Worm (Caenorhabditis elegans) whole organism, L2 larva: Measurements from ENCODE around the gene F09E5.3.

ENCODE experiments used
- F13H6.1 ChIP-seq: sonication (generic microtip); optimal IDR thresholded peaks from 2 replicates; lab custom pipeline; 2016; ENCODE audit warnings: missing genetic modification characterization, missing compliant biosample characterization
- R02D3.7 ChIP-seq: fragments of 150-350 bp; optimal IDR thresholded peaks from 2 replicates; lab custom pipeline; 2014; ENCODE audit warnings: missing biosample characterization, missing genetic modification characterization
- Y55F3AM.14 ChIP-seq: fragments of 200-800 bp; sonication (Bioruptor generic); optimal IDR thresholded peaks from 2 replicates; lab custom pipeline; 2018; ENCODE audit warnings: mild to moderate bottlenecking, missing genetic modification characterization, missing compliant biosample characterization
- ZK546.5 ChIP-seq: sonication (generic microtip); optimal IDR thresholded peaks from 2 replicates; lab custom pipeline; 2017; ENCODE audit warnings: missing biosample characterization, missing genetic modification characterization
- alr-1 ChIP-seq: fragments of 150-350 bp; optimal IDR thresholded peaks from 2 replicates; lab custom pipeline; 2014; ENCODE audit warnings: missing biosample characterization, missing genetic modification characterization
- aly-2 ChIP-seq: fragments of 150-350 bp; optimal IDR thresholded peaks from 2 replicates; lab custom pipeline; 2014; ENCODE audit warnings: missing biosample characterization, missing genetic modification characterization
- ama-1 ChIP-seq: fragments of 150-350 bp; optimal IDR thresholded peaks from 2 replicates; lab custom pipeline; 2018; ENCODE audit warnings: inconsistent platforms
- ceh-16 ChIP-seq: fragments of 150-350 bp; optimal IDR thresholded peaks from 2 replicates; lab custom pipeline; 2014; ENCODE audit warnings: missing biosample characterization, missing genetic modification characterization
- ceh-82 ChIP-seq: fragments of 150-350 bp; optimal IDR thresholded peaks from 2 replicates; lab custom pipeline; 2014; ENCODE audit warnings: missing biosample characterization, missing genetic modification characterization
- crh-2 ChIP-seq: sonication (generic microtip); optimal IDR thresholded peaks from 2 replicates; lab custom pipeline; 2017; ENCODE audit warnings: missing biosample characterization, missing genetic modification characterization
- dmd-4 ChIP-seq: sonication (generic microtip); optimal IDR thresholded peaks from 2 replicates; lab custom pipeline; 2017; ENCODE audit warnings: missing biosample characterization, missing genetic modification characterization
- egl-27 ChIP-seq: sonication (generic microtip); optimal IDR thresholded peaks from 3 replicates; lab custom pipeline; 2017; ENCODE audit warnings: missing biosample characterization, missing genetic modification reagents, missing genetic modification characterization
- elt-1 ChIP-seq: fragments of 150-350 bp; optimal IDR thresholded peaks from 2 replicates; lab custom pipeline; 2014; ENCODE audit warnings: missing biosample characterization, missing genetic modification characterization
- elt-3 ChIP-seq: sonication (generic microtip); optimal IDR thresholded peaks from 2 replicates; lab custom pipeline; 2017; ENCODE audit warnings: missing biosample characterization, missing genetic modification characterization
- fos-1 ChIP-seq: fragments of 150-350 bp; optimal IDR thresholded peaks from 2 replicates; lab custom pipeline; 2014; ENCODE audit warnings: missing biosample characterization, missing genetic modification characterization
- gmeb-1 ChIP-seq: fragments of 150-350 bp; optimal IDR thresholded peaks from 2 replicates; lab custom pipeline; 2014; ENCODE audit warnings: missing biosample characterization, missing genetic modification characterization
- lin-11 ChIP-seq: fragments of 150-350 bp; sonication (generic microtip); optimal IDR thresholded peaks from 2 replicates; lab custom pipeline; 2014; ENCODE audit warnings: missing biosample characterization, missing genetic modification characterization, inconsistent platforms, mixed read lengths
- lin-13 ChIP-seq: fragments of 150-350 bp; optimal IDR thresholded peaks from 2 replicates; lab custom pipeline; 2014; ENCODE audit warnings: missing biosample characterization, missing genetic modification reagents, missing genetic modification characterization
- lin-39 ChIP-seq: fragments of 150-350 bp; optimal IDR thresholded peaks from 2 replicates; lab custom pipeline; 2014; ENCODE audit warnings: missing biosample characterization, missing genetic modification reagents, missing genetic modification characterization
- lsy-2 ChIP-seq, 2 experiments: fragments of 150-350 bp in 1 of 2; sonication (generic microtip) in 1 of 2; optimal IDR thresholded peaks; 2 replicates each; lab custom pipeline; 2014 to 2017; ENCODE audit warnings: missing biosample characterization in 2 of 2, missing genetic modification characterization in 2 of 2
- mdl-1 ChIP-seq, 2 experiments: fragments of 150-350 bp in 1 of 2; sonication (generic microtip) in 1 of 2; optimal IDR thresholded peaks; 2 replicates each; lab custom pipeline; 2017; ENCODE audit warnings: missing biosample characterization in 2 of 2, missing genetic modification characterization in 2 of 2
- nhr-129 ChIP-seq: fragments of 150-350 bp; optimal IDR thresholded peaks from 2 replicates; lab custom pipeline; 2014; ENCODE audit warnings: missing biosample characterization, missing genetic modification characterization
- nhr-21 ChIP-seq: fragments of 150-350 bp; optimal IDR thresholded peaks from 2 replicates; lab custom pipeline; 2014; ENCODE audit warnings: missing biosample characterization, missing genetic modification characterization
- nhr-23 ChIP-seq: fragments of 150-350 bp; optimal IDR thresholded peaks from 2 replicates; lab custom pipeline; 2014; ENCODE audit warnings: missing biosample characterization, missing genetic modification reagents, missing genetic modification characterization
- nhr-25 ChIP-seq: fragments of 150-350 bp; sonication (generic microtip); optimal IDR thresholded peaks from 3 replicates; lab custom pipeline; 2014; ENCODE audit warnings: missing biosample characterization, missing genetic modification characterization
- nhr-6 ChIP-seq: fragments of 150-350 bp; optimal IDR thresholded peaks from 2 replicates; lab custom pipeline; 2014; ENCODE audit warnings: missing biosample characterization, missing genetic modification characterization
- skn-1 ChIP-seq: sonication (generic microtip); optimal IDR thresholded peaks from 2 replicates; lab custom pipeline; 2017; ENCODE audit warnings: missing biosample characterization, missing genetic modification characterization
- sma-3 ChIP-seq: sonication (generic microtip); optimal IDR thresholded peaks from 2 replicates; lab custom pipeline; 2016; ENCODE audit warnings: missing genetic modification reagents, missing genetic modification characterization, missing compliant biosample characterization
- sma-9 ChIP-seq, 2 experiments: fragments of 150-350 bp in 1 of 2; sonication (generic microtip) in 1 of 2; optimal IDR thresholded peaks; 2 replicates each; lab custom pipeline; 2014 to 2016; ENCODE audit warnings: missing genetic modification characterization in 2 of 2, mild to moderate bottlenecking in 1 of 2, missing biosample characterization in 1 of 2, missing compliant biosample characterization in 1 of 2, missing genetic modification reagents in 1 of 2, moderate library complexity in 1 of 2
- snpc-4 ChIP-seq: fragments of 150-350 bp; optimal IDR thresholded peaks from 2 replicates; lab custom pipeline; 2014; ENCODE audit warnings: missing biosample characterization, missing genetic modification characterization
- unc-39 ChIP-seq: fragments of 150-350 bp; optimal IDR thresholded peaks from 2 replicates; lab custom pipeline; 2014; ENCODE audit warnings: missing biosample characterization, missing genetic modification characterization
- unc-62 ChIP-seq: fragments of 150-350 bp; optimal IDR thresholded peaks from 2 replicates; lab custom pipeline; 2014; ENCODE audit warnings: missing biosample characterization, missing genetic modification reagents, missing genetic modification characterization
- ztf-1 ChIP-seq: fragments of 200-800 bp; sonication (Bioruptor generic); conservative IDR thresholded peaks from 2 replicates; pipeline ENCODE4 v1.3.6; 2022; ENCODE audit warnings: missing genetic modification characterization, missing compliant biosample characterization
- ztf-11 ChIP-seq: sonication (generic microtip); optimal IDR thresholded peaks from 2 replicates; lab custom pipeline; 2017; ENCODE audit warnings: missing biosample characterization, missing genetic modification characterization
- ztf-4 ChIP-seq: fragments of 150-350 bp; optimal IDR thresholded peaks from 2 replicates; lab custom pipeline; 2014; ENCODE audit warnings: missing biosample characterization, missing genetic modification characterization

The F09E5.3 gene

ce11 chrII:5330206-5330686 is 43.6 kb upstream of the F09E5.3 start (continued):
- TF ChIP-seq unc-39 (tag; lab: Kevin White, UChicago), result no peak
- TF ChIP-seq unc-62, result peak; percentile 85
- peak; percentile 67 for TF ChIP-seq gmeb-1 (tag; lab: Kevin White, UChicago)
- TF ChIP-seq nhr-6 (tag; lab: Kevin White, UChicago), result peak; percentile 94
- TF ChIP-seq nhr-21 (tag; lab: Kevin White, UChicago), result peak; percentile 92
- TF ChIP-seq nhr-25 (tag; lab: Kevin White, UChicago), result peak; percentile 93
- peak; percentile 79 for TF ChIP-seq ztf-4
- no peak for TF ChIP-seq lin-39 (tag; lab: Kevin White, UChicago)
- TF ChIP-seq alr-1 (tag; lab: Kevin White, UChicago), result no peak
- TF ChIP-seq ztf-11, result no peak
- peak; percentile 92 for TF ChIP-seq F13H6.1
- TF ChIP-seq elt-1 (tag; lab: Kevin White, UChicago), result peak; percentile 30
- no peak for TF ChIP-seq R02D3.7 (tag; lab: Kevin White, UChicago)
- no peak for TF ChIP-seq ztf-1 (GFP tag; lab: Robert Waterston, UW)
- peak; percentile 12 to 87 for TF ChIP-seq lsy-2 (tag; optimal IDR thresholded peaks at IDR 0.05; lab: Kevin White, UChicago)
- TF ChIP-seq skn-1 (tag; lab: Kevin White, UChicago), result no peak
- peak; percentile 89 for TF ChIP-seq egl-27 (tag; lab: Kevin White, UChicago)
- TF ChIP-seq elt-3 (tag; lab: Kevin White, UChicago), result no peak
- peak; percentile 34 for TF ChIP-seq ceh-16 (tag; lab: Kevin White, UChicago)
- TF ChIP-seq ceh-82 (tag; lab: Kevin White, UChicago), result no peak
- TF ChIP-seq mdl-1 (tag; optimal IDR thresholded peaks at IDR 0.05; lab: Kevin White, UChicago), result peak; percentile 64 to 71

ce11 chrII:5331677-5332303 is 42.0 kb upstream of the F09E5.3 start:
- no peak for TF ChIP-seq nhr-23 (tag; lab: Kevin White, UChicago)
- no peak for TF ChIP-seq ztf-11
- no peak for TF ChIP-seq Y55F3AM.14 (GFP tag; lab: Kevin White, UChicago)
- TF ChIP-seq fos-1, result peak; percentile 58
- peak; percentile 2 for TF ChIP-seq ama-1 (lab: Kevin White, UChicago)
- TF ChIP-seq nhr-129 (tag; lab: Kevin White, UChicago), result peak; percentile 11
- peak; percentile 43 for TF ChIP-seq F13H6.1
- peak; percentile 13 for TF ChIP-seq sma-9 (GFP tag; optimal IDR thresholded peaks at IDR 0.05; lab: Kevin White, UChicago)
- no peak for TF ChIP-seq sma-9 (tag; optimal IDR thresholded peaks at IDR 0.05; lab: Kevin White, UChicago)
- TF ChIP-seq mdl-1 (tag; optimal IDR thresholded peaks at IDR 0.05; lab: Kevin White, UChicago), result no peak
- TF ChIP-seq dmd-4 (tag; lab: Kevin White, UChicago), result no peak
- TF ChIP-seq ZK546.5, result no peak
- no peak for TF ChIP-seq elt-3 (tag; lab: Kevin White, UChicago)
- no peak for TF ChIP-seq snpc-4 (tag; lab: Kevin White, UChicago)
- TF ChIP-seq aly-2 (tag; lab: Kevin White, UChicago), result no peak
- no peak for TF ChIP-seq lin-13
- no peak for TF ChIP-seq lin-39 (tag; lab: Kevin White, UChicago)
- peak; percentile 5 for TF ChIP-seq sma-3 (GFP tag; lab: Kevin White, UChicago)
- TF ChIP-seq lin-11 (tag; lab: Kevin White, UChicago), result no peak
- TF ChIP-seq, all 48 proteins: peak for 6

ce11 chrII:5332345-5333124 is 41.3 kb upstream of the F09E5.3 start:
- TF ChIP-seq aly-2 (tag; lab: Kevin White, UChicago), result no peak
- no peak for TF ChIP-seq alr-1 (tag; lab: Kevin White, UChicago)
- peak; percentile 37 for TF ChIP-seq fos-1
- TF ChIP-seq sma-9 (GFP tag; optimal IDR thresholded peaks at IDR 0.05; lab: Kevin White, UChicago), result peak; percentile 53
- no peak for TF ChIP-seq sma-9 (tag; optimal IDR thresholded peaks at IDR 0.05; lab: Kevin White, UChicago)
- no peak for TF ChIP-seq crh-2 (tag; lab: Kevin White, UChicago)
- TF ChIP-seq dmd-4 (tag; lab: Kevin White, UChicago), result no peak
- TF ChIP-seq nhr-21 (tag; lab: Kevin White, UChicago), result peak; percentile 15
- TF ChIP-seq nhr-129 (tag; lab: Kevin White, UChicago), result no peak
- TF ChIP-seq lin-39 (tag; lab: Kevin White, UChicago), result no peak
- TF ChIP-seq ztf-11, result no peak
- TF ChIP-seq egl-27 (tag; lab: Kevin White, UChicago), result no peak
- no peak for TF ChIP-seq nhr-23 (tag; lab: Kevin White, UChicago)
